Fruit fly (Drosophila melanogaster) whole organism, pupa: Measurements from ENCODE around the gene CG10561.

Source experiments
- CG14655 ChIP-seq: fragments of 200-800 bp; sonication (Bioruptor generic); optimal IDR thresholded peaks from 3 replicates; lab custom pipeline; 2017; ENCODE audit warnings: mild to moderate bottlenecking, missing biosample characterization, missing genetic modification reagents, missing genetic modification characterization
- CG8301 ChIP-seq: fragments of 200-800 bp; sonication (Bioruptor generic); optimal IDR thresholded peaks from 2 replicates; lab custom pipeline; 2018; ENCODE audit warnings: missing biosample characterization, mild to moderate bottlenecking, missing genetic modification characterization
- Pif1A ChIP-seq: fragments of 200-800 bp; sonication (Bioruptor generic); optimal IDR thresholded peaks from 3 replicates; lab custom pipeline; 2016; ENCODE audit warnings: missing biosample characterization, missing genetic modification characterization
- Pif1B ChIP-seq: fragments of 200-800 bp; sonication (Bioruptor generic); optimal IDR thresholded peaks from 3 replicates; lab custom pipeline; 2016; ENCODE audit warnings: missing biosample characterization, missing genetic modification characterization
- Snoo ChIP-seq: fragments of 200-800 bp; sonication (Bioruptor generic); optimal IDR thresholded peaks from 3 replicates; lab custom pipeline; 2017; ENCODE audit warnings: missing biosample characterization, mild to moderate bottlenecking, missing genetic modification characterization, inconsistent platforms
- rn ChIP-seq: fragments of 200-800 bp; sonication (Bioruptor generic); IDR thresholded peaks from 2 replicates; pipeline ENCODE4 v1.3.6; 2022; ENCODE audit warnings: missing biosample characterization, missing genetic modification characterization

dm6 chr2L:19136735-19137134 is 22.5 kb downstream of the CG10561 start:
- peak; percentile 90 for TF ChIP-seq Pif1A (GFP tag; lab: Kevin White, UChicago)
- TF ChIP-seq rn (GFP tag; lab: Robert Waterston, UW): peak; percentile 14; the same call in 1 of the 2 replicates
- peak; percentile 94 for TF ChIP-seq CG14655 (GFP tag; lab: Kevin White, UChicago)
- TF ChIP-seq Snoo (tag; lab: Kevin White, UChicago): peak; percentile 88
- TF ChIP-seq Pif1B: peak; percentile 83
- TF ChIP-seq CG8301: peak; percentile 89
